Worm (Caenorhabditis elegans) whole organism, mixed stage, embryonic: ENCODE data around the gene F56D2.3.

Experiments used
- ceh-39 ChIP-seq: fragments of 150-350 bp; optimal IDR thresholded peaks from 2 replicates; lab custom pipeline; 2014; ENCODE audit warnings: missing biosample characterization, missing genetic modification characterization
- ceh-83 ChIP-seq: fragments of 200-800 bp; sonication (Bioruptor generic); optimal IDR thresholded peaks from 2 replicates; lab custom pipeline; 2018; ENCODE audit warnings: mild to moderate bottlenecking, missing genetic modification characterization, missing compliant biosample characterization
- cnd-1 ChIP-seq: fragments of 200-800 bp; sonication (Bioruptor generic); optimal IDR thresholded peaks from 2 replicates; lab custom pipeline; 2018; ENCODE audit warnings: mild to moderate bottlenecking, missing genetic modification characterization, missing compliant biosample characterization
- elt-1 ChIP-seq: sonication (generic microtip); optimal IDR thresholded peaks from 2 replicates; lab custom pipeline; 2017; ENCODE audit warnings: missing genetic modification characterization, mild to moderate bottlenecking, missing compliant biosample characterization, antibody characterized with exemption, moderate library complexity, borderline replicate concordance; ENCODE audit not compliant: insufficient read depth
- hlh-1 ChIP-seq: fragments of 150-350 bp; optimal IDR thresholded peaks from 2 replicates; lab custom pipeline; 2014; ENCODE audit warnings: missing biosample characterization, missing genetic modification reagents, missing genetic modification characterization
- lsy-2 ChIP-seq: fragments of 150-350 bp; optimal IDR thresholded peaks from 2 replicates; lab custom pipeline; 2014; ENCODE audit warnings: missing biosample characterization, missing genetic modification characterization
- mep-1 ChIP-seq: fragments of 150-350 bp; optimal IDR thresholded peaks from 2 replicates; lab custom pipeline; 2017; ENCODE audit warnings: missing biosample characterization, missing genetic modification reagents, missing genetic modification characterization, inconsistent platforms
- pha-4 ChIP-seq: fragments of 150-350 bp; optimal IDR thresholded peaks from 2 replicates; lab custom pipeline; 2018; ENCODE audit warnings: missing biosample characterization, missing genetic modification reagents, missing genetic modification characterization

DNA sequence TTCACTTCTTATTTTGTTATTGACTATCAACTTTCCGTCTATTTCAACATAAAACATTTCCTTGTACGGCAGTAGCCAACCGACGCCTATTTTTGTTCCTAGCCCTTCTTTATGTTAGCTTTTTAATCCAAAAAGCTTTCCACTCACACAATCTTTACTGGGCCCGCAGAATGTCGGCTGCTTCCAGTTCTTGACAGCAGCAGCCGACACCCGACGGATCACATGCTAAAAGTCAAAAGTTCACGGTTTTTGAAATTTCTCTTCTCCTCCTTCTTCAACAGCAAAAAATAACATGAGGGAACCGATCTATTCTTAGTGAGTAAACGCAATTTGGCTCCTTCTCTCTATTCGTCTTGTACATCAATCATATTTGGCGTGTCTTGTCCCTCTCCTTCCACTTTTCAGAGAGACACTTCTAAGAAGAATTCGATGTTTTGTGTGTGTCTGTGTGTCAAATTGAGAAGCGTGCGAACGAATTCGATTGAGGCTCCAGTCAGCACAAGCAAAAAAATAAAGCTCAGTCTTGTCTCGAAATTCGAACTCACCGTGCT is 47.8 kb downstream of the F56D2.3 start:
- TF ChIP-seq pha-4 (tag; lab: Kevin White, UChicago), result no peak
- TF ChIP-seq hlh-1 (tag; lab: Kevin White, UChicago), result no peak
- TF ChIP-seq mep-1 (tag; lab: Kevin White, UChicago), result no peak
- no peak for TF ChIP-seq ceh-83 (GFP tag; lab: Kevin White, UChicago)
- TF ChIP-seq cnd-1 (tag; lab: Kevin White, UChicago), result no peak
- no peak for TF ChIP-seq lsy-2 (tag; lab: Kevin White, UChicago)
- TF ChIP-seq elt-1 (tag; lab: Kevin White, UChicago), result no peak
- no peak for TF ChIP-seq ceh-39 (tag; lab: Kevin White, UChicago)
